Fruit fly (Drosophila melanogaster) whole organism, embryonic: ENCODE measurements around the gene ry.

ENCODE experiments used
- Antp ChIP-seq: fragments of 200-800 bp; sonication (Bioruptor generic); optimal IDR thresholded peaks from 3 replicates; lab custom pipeline; 2016; ENCODE audit warnings: missing biosample characterization, missing genetic modification characterization
- CG10321 ChIP-seq: fragments of 200-800 bp; sonication (Bioruptor generic); IDR thresholded peaks from 2 replicates; pipeline ENCODE4 v1.3.6; 2022; ENCODE audit warnings: missing biosample characterization, missing genetic modification characterization
- CG10462 ChIP-seq: fragments of 200-800 bp; sonication (Bioruptor generic); optimal IDR thresholded peaks from 2 replicates; lab custom pipeline; 2016; ENCODE audit warnings: missing biosample characterization, missing genetic modification characterization
- CG10979 ChIP-seq: fragments of 200-800 bp; sonication (Bioruptor generic); optimal IDR thresholded peaks from 2 replicates; lab custom pipeline; 2018; ENCODE audit warnings: missing biosample characterization, mild to moderate bottlenecking, missing genetic modification characterization, moderate library complexity
- CG11695 ChIP-seq: fragments of 200-800 bp; sonication (Bioruptor generic); IDR thresholded peaks from 3 replicates; pipeline ENCODE4 v1.3.6; 2022; ENCODE audit warnings: missing biosample characterization, missing genetic modification characterization
- CG11723 ChIP-seq: fragments of 200-800 bp; sonication (Bioruptor generic); optimal IDR thresholded peaks from 2 replicates; lab custom pipeline; 2017; ENCODE audit warnings: missing biosample characterization, mild to moderate bottlenecking, missing genetic modification characterization
- CG13894 ChIP-seq: fragments of 200-800 bp; sonication (Bioruptor generic); optimal IDR thresholded peaks from 3 replicates; lab custom pipeline; 2018; ENCODE audit warnings: missing biosample characterization, mild to moderate bottlenecking, missing genetic modification characterization, moderate library complexity
- CG30020 ChIP-seq: fragments of 200-800 bp; optimal IDR thresholded peaks from 2 replicates; lab custom pipeline; 2019; ENCODE audit warnings: missing biosample characterization, mild to moderate bottlenecking, missing genetic modification characterization, moderate library complexity
- CG31388 ChIP-seq: fragments of 200-800 bp; sonication (Bioruptor generic); optimal IDR thresholded peaks from 2 replicates; lab custom pipeline; 2016; ENCODE audit warnings: missing biosample characterization, missing genetic modification characterization
- CG32772 ChIP-seq: fragments of 200-800 bp; sonication (Bioruptor generic); IDR thresholded peaks from 2 replicates; pipeline ENCODE4 v1.3.6; 2022; ENCODE audit warnings: missing biosample characterization, missing genetic modification characterization
- CG4282 ChIP-seq: fragments of 200-800 bp; sonication (Bioruptor generic); optimal IDR thresholded peaks from 2 replicates; lab custom pipeline; 2016; ENCODE audit warnings: missing biosample characterization, missing genetic modification characterization
- CG6654 ChIP-seq: fragments of 200-800 bp; sonication (Bioruptor generic); optimal IDR thresholded peaks from 2 replicates; lab custom pipeline; 2017; ENCODE audit warnings: missing biosample characterization, mild to moderate bottlenecking, missing genetic modification characterization
- CG6683 ChIP-seq: fragments of 200-800 bp; sonication (Bioruptor generic); optimal IDR thresholded peaks from 2 replicates; lab custom pipeline; 2017; ENCODE audit warnings: missing biosample characterization, mild to moderate bottlenecking, missing genetic modification characterization, missing genetic modification reagents
- CG6813 ChIP-seq: fragments of 200-800 bp; sonication (Bioruptor generic); optimal IDR thresholded peaks from 2 replicates; lab custom pipeline; 2017; ENCODE audit warnings: missing biosample characterization, missing genetic modification characterization, mild to moderate bottlenecking, moderate library complexity, missing genetic modification reagents
- CG7271 ChIP-seq: fragments of 200-800 bp; sonication (Bioruptor generic); optimal IDR thresholded peaks from 2 replicates; lab custom pipeline; 2018; ENCODE audit warnings: missing biosample characterization, mild to moderate bottlenecking, missing genetic modification characterization, moderate library complexity
- CG8765 ChIP-seq: fragments of 200-800 bp; sonication (Bioruptor generic); IDR thresholded peaks from 2 replicates; pipeline ENCODE4 v1.3.6; 2022; ENCODE audit warnings: missing biosample characterization, missing genetic modification characterization
- CG8924 ChIP-seq: fragments of 200-800 bp; optimal IDR thresholded peaks from 3 replicates; lab custom pipeline; 2019; ENCODE audit warnings: missing biosample characterization, mild to moderate bottlenecking, missing genetic modification characterization, moderate library complexity
- CG9876 ChIP-seq: fragments of 200-800 bp; sonication (Bioruptor generic); optimal IDR thresholded peaks from 2 replicates; lab custom pipeline; 2016; ENCODE audit warnings: missing biosample characterization, missing genetic modification characterization
- D19A ChIP-seq: fragments of 200-800 bp; optimal IDR thresholded peaks from 3 replicates; lab custom pipeline; 2019; ENCODE audit warnings: missing biosample characterization, mild to moderate bottlenecking, missing genetic modification characterization, moderate library complexity
- Deaf1 ChIP-seq: fragments of 200-800 bp; optimal IDR thresholded peaks from 3 replicates; lab custom pipeline; 2019; ENCODE audit warnings: missing biosample characterization, mild to moderate bottlenecking, missing genetic modification characterization, moderate library complexity
- E2f1 ChIP-seq: fragments of 200-800 bp; sonication (Bioruptor generic); IDR thresholded peaks from 2 replicates; pipeline ENCODE4 v1.3.6; 2022; ENCODE audit warnings: missing biosample characterization, missing genetic modification characterization
- Gug ChIP-seq: fragments of 200-800 bp; sonication (Bioruptor generic); IDR thresholded peaks from 4 replicates; pipeline ENCODE4 v1.3.6; 2022; ENCODE audit warnings: missing biosample characterization, missing genetic modification characterization
- HHEX ChIP-seq: fragments of 200-800 bp; sonication (Bioruptor generic); optimal IDR thresholded peaks from 3 replicates; lab custom pipeline; 2017; ENCODE audit warnings: missing biosample characterization, mild to moderate bottlenecking, missing genetic modification characterization, missing genetic modification reagents
- HLH4C ChIP-seq: fragments of 200-800 bp; sonication (Bioruptor generic); IDR thresholded peaks from 3 replicates; pipeline ENCODE4 v1.3.6; 2022; ENCODE audit warnings: missing biosample characterization, missing genetic modification characterization; ENCODE audit not compliant: partially characterized antibody
- Jarid2 ChIP-seq: fragments of 200-800 bp; sonication (Bioruptor generic); optimal IDR thresholded peaks from 3 replicates; lab custom pipeline; 2017; ENCODE audit warnings: mild to moderate bottlenecking, missing biosample characterization, missing genetic modification reagents, missing genetic modification characterization
- MBD-R2 ChIP-seq: fragments of 200-800 bp; sonication (Bioruptor generic); IDR thresholded peaks from 2 replicates; pipeline ENCODE4 v1.3.6; 2022; ENCODE audit warnings: missing biosample characterization, missing genetic modification characterization
- Neu2 ChIP-seq: fragments of 200-800 bp; sonication (Bioruptor generic); optimal IDR thresholded peaks from 3 replicates; lab custom pipeline; 2016; ENCODE audit warnings: missing biosample characterization, missing genetic modification characterization, borderline replicate concordance
- Nf-YA ChIP-seq: fragments of 200-800 bp; sonication (Bioruptor generic); IDR thresholded peaks from 2 replicates; pipeline ENCODE4 v1.3.6; 2022; ENCODE audit warnings: missing biosample characterization, missing genetic modification characterization
- PHDP ChIP-seq: fragments of 200-800 bp; sonication (Bioruptor generic); optimal IDR thresholded peaks from 3 replicates; lab custom pipeline; 2018; ENCODE audit warnings: missing biosample characterization, mild to moderate bottlenecking, missing genetic modification characterization, moderate library complexity
- Scr ChIP-seq: fragments of 200-800 bp; sonication (Bioruptor generic); IDR thresholded peaks from 2 replicates; pipeline ENCODE4 v1.3.6; 2022; ENCODE audit warnings: missing biosample characterization, missing genetic modification characterization; ENCODE audit not compliant: partially characterized antibody
- Sox100B ChIP-seq: fragments of 200-800 bp; sonication (Bioruptor generic); optimal IDR thresholded peaks from 3 replicates; lab custom pipeline; 2018; ENCODE audit warnings: missing biosample characterization, mild to moderate bottlenecking, missing genetic modification characterization
- amos ChIP-seq: fragments of 200-800 bp; sonication (Bioruptor generic); IDR thresholded peaks from 2 replicates; pipeline ENCODE4 v1.3.6; 2022; ENCODE audit warnings: missing biosample characterization, missing genetic modification characterization; ENCODE audit not compliant: partially characterized antibody
- ato ChIP-seq: fragments of 200-800 bp; sonication (Bioruptor generic); IDR thresholded peaks from 2 replicates; pipeline ENCODE4 v1.3.6; 2022; ENCODE audit warnings: missing biosample characterization, missing genetic modification characterization; ENCODE audit not compliant: partially characterized antibody
- az2 ChIP-seq: fragments of 200-800 bp; sonication (Bioruptor generic); optimal IDR thresholded peaks from 3 replicates; lab custom pipeline; 2016; ENCODE audit warnings: missing biosample characterization, missing genetic modification characterization
- cad ChIP-seq: fragments of >200 bp; optimal IDR thresholded peaks from 2 replicates; lab custom pipeline; 2017; ENCODE audit warnings: missing biosample characterization, missing genetic modification characterization
- dan ChIP-seq: fragments of 200-800 bp; sonication (Bioruptor generic); IDR thresholded peaks from 2 replicates; pipeline ENCODE4 v1.3.6; 2022; ENCODE audit warnings: missing biosample characterization, missing genetic modification characterization
- dm ChIP-seq: fragments of 200-800 bp; sonication (Bioruptor generic); optimal IDR thresholded peaks from 3 replicates; lab custom pipeline; 2016; ENCODE audit warnings: missing biosample characterization, missing genetic modification characterization
- ems ChIP-seq: fragments of 200-800 bp; sonication (Bioruptor generic); optimal IDR thresholded peaks from 3 replicates; lab custom pipeline; 2016; ENCODE audit warnings: missing biosample characterization, missing genetic modification characterization
- ftz-f1 ChIP-seq: fragments of 200-800 bp; sonication (Bioruptor generic); optimal IDR thresholded peaks from 2 replicates; lab custom pipeline; 2016; ENCODE audit warnings: missing biosample characterization, missing genetic modification characterization
- gsb ChIP-seq: fragments of 200-800 bp; sonication (Bioruptor generic); IDR thresholded peaks from 2 replicates; pipeline ENCODE4 v1.3.6; 2022; ENCODE audit warnings: missing biosample characterization, missing genetic modification characterization
- gt ChIP-seq: fragments of 200-800 bp; sonication (Bioruptor generic); IDR thresholded peaks from 2 replicates; pipeline ENCODE4 v1.3.6; 2022; ENCODE audit warnings: missing biosample characterization, missing genetic modification characterization
- h ChIP-seq: fragments of >200 bp; optimal IDR thresholded peaks from 2 replicates; lab custom pipeline; 2017
- lab ChIP-seq: fragments of 200-800 bp; sonication (Bioruptor generic); optimal IDR thresholded peaks from 3 replicates; lab custom pipeline; 2017; ENCODE audit warnings: missing biosample characterization, missing genetic modification characterization, mild to moderate bottlenecking, moderate library complexity, missing genetic modification reagents
- oc ChIP-seq: fragments of 200-800 bp; sonication (Bioruptor generic); optimal IDR thresholded peaks from 2 replicates; lab custom pipeline; 2018; ENCODE audit warnings: missing biosample characterization, mild to moderate bottlenecking, missing genetic modification characterization, moderate library complexity
- phol ChIP-seq: fragments of 200-800 bp; sonication (Bioruptor generic); optimal IDR thresholded peaks from 3 replicates; lab custom pipeline; 2018; ENCODE audit warnings: missing biosample characterization, mild to moderate bottlenecking, missing genetic modification characterization, moderate library complexity
- pum ChIP-seq: fragments of 200-800 bp; sonication (Bioruptor generic); optimal IDR thresholded peaks from 2 replicates; lab custom pipeline; 2016; ENCODE audit warnings: missing biosample characterization, missing genetic modification characterization
- ranshi ChIP-seq: fragments of 200-800 bp; sonication (Bioruptor generic); IDR thresholded peaks from 2 replicates; pipeline ENCODE4 v1.3.6; 2022; ENCODE audit warnings: missing biosample characterization, missing genetic modification characterization
- so ChIP-seq: fragments of 200-800 bp; sonication (Bioruptor generic); IDR thresholded peaks from 3 replicates; pipeline ENCODE4 v1.3.6; 2022; ENCODE audit warnings: missing biosample characterization, missing genetic modification characterization
- sqz ChIP-seq: fragments of 200-800 bp; sonication (Bioruptor generic); optimal IDR thresholded peaks from 3 replicates; lab custom pipeline; 2018; ENCODE audit warnings: missing biosample characterization, mild to moderate bottlenecking, missing genetic modification characterization
- stc ChIP-seq: fragments of 200-800 bp; sonication (Bioruptor generic); IDR thresholded peaks from 2 replicates; pipeline ENCODE4 v1.3.6; 2022; ENCODE audit warnings: missing biosample characterization, missing genetic modification characterization
- zfh2 ChIP-seq: fragments of 200-800 bp; sonication (Bioruptor generic); optimal IDR thresholded peaks from 2 replicates; lab custom pipeline; 2016; ENCODE audit warnings: missing biosample characterization, missing genetic modification characterization

The ry gene

dm6 chr3R:12997550-12998233 lies 34.6 kb upstream of the ry start, which contains the start of the genes CG17327, CG44194 and CG7518 (continued):
- no peak for TF ChIP-seq so
- TF ChIP-seq CG10462 (GFP tag; lab: Kevin White, UChicago) = no peak
- TF ChIP-seq CG30020 = peak; percentile 85
- no peak for TF ChIP-seq lab
- no peak; the same call in 3 of the 4 replicates for TF ChIP-seq Gug
- no peak for TF ChIP-seq CG7271 (tag; lab: Kevin White, UChicago)
- TF ChIP-seq CG10979 (tag; lab: Kevin White, UChicago) = no peak
- no peak for TF ChIP-seq CG11723
- TF ChIP-seq stc (GFP tag; lab: Robert Waterston, UW) = no peak
- TF ChIP-seq Sox100B (GFP tag; lab: Kevin White, UChicago) = no peak
- no peak for TF ChIP-seq HHEX (GFP tag; lab: Kevin White, UChicago)
- TF ChIP-seq CG6683 (GFP tag; lab: Kevin White, UChicago) = no peak
- TF ChIP-seq CG8765 = no peak
- TF ChIP-seq az2 (GFP tag; lab: Kevin White, UChicago) = peak; percentile 30
- TF ChIP-seq h = no peak
- no peak for TF ChIP-seq Antp (GFP tag; lab: Kevin White, UChicago)
- TF ChIP-seq Neu2 = no peak
- TF ChIP-seq D19A (tag; lab: Kevin White, UChicago) = no peak
- TF ChIP-seq E2f1 (GFP tag; lab: Robert Waterston, UW) = no peak
- no peak for TF ChIP-seq CG6813 (GFP tag; lab: Kevin White, UChicago)
- TF ChIP-seq MBD-R2 (GFP tag; lab: Robert Waterston, UW) = peak; percentile 59
- no peak for TF ChIP-seq Nf-YA (GFP tag; lab: Robert Waterston, UW)
- no peak for TF ChIP-seq CG9876 (GFP tag; lab: Kevin White, UChicago)
- TF ChIP-seq amos (GFP tag; lab: Robert Waterston, UW) = peak; percentile 51
- TF ChIP-seq Deaf1 (tag; lab: Kevin White, UChicago) = no peak
- TF ChIP-seq CG6654 (GFP tag; lab: Kevin White, UChicago) = no peak
- TF ChIP-seq ems = no peak
- no peak for TF ChIP-seq gsb (GFP tag; lab: Robert Waterston, UW)
- TF ChIP-seq Scr (GFP tag; lab: Robert Waterston, UW) = peak; percentile 52
- no peak for TF ChIP-seq CG32772 (GFP tag; lab: Robert Waterston, UW)
- TF ChIP-seq ato = no peak
- no peak for TF ChIP-seq CG31388 (GFP tag; lab: Kevin White, UChicago)
- TF ChIP-seq ftz-f1 = no peak
- no peak for TF ChIP-seq oc (tag; lab: Kevin White, UChicago)
- TF ChIP-seq Jarid2 (GFP tag; lab: Kevin White, UChicago) = no peak
- peak; percentile 27 for TF ChIP-seq pum (GFP tag; lab: Kevin White, UChicago)
- no peak for TF ChIP-seq sqz (GFP tag; lab: Kevin White, UChicago)
- no peak for TF ChIP-seq cad (GFP tag; lab: Kevin White, UChicago)
- no peak for TF ChIP-seq CG11695 (GFP tag; lab: Robert Waterston, UW)
- TF ChIP-seq gt (GFP tag; lab: Robert Waterston, UW) = no peak
- TF ChIP-seq HLH4C (GFP tag; lab: Robert Waterston, UW) = 0 out of 3 replicates have a peak, but pooled peaks have one; percentile 28
- peak; percentile 9 for TF ChIP-seq CG8924 (tag; lab: Kevin White, UChicago)
- no peak for TF ChIP-seq CG10321
- peak; percentile 56 for TF ChIP-seq phol (tag; lab: Kevin White, UChicago)
- no peak for TF ChIP-seq ranshi (GFP tag; lab: Robert Waterston, UW)
- no peak for TF ChIP-seq CG4282 (GFP tag; lab: Kevin White, UChicago)
- no peak for TF ChIP-seq PHDP
- no peak for TF ChIP-seq CG13894 (tag; lab: Kevin White, UChicago)
- TF ChIP-seq dan (GFP tag; lab: Robert Waterston, UW) = no peak
- TF ChIP-seq dm (GFP tag; lab: Kevin White, UChicago) = peak; percentile 54
- no peak for TF ChIP-seq zfh2 (GFP tag; lab: Kevin White, UChicago)
